Fruit fly (Drosophila melanogaster) whole organism, prepupa: ENCODE measurements around the gene Elp3.

Experiments
- eg ChIP-seq: fragments of 200-800 bp; sonication (Bioruptor generic); IDR thresholded peaks from 3 replicates; pipeline ENCODE4 v1.3.6; 2022; ENCODE audit warnings: missing biosample characterization, missing genetic modification characterization
- fkh ChIP-seq: fragments of 200-800 bp; sonication (Bioruptor generic); optimal IDR thresholded peaks from 3 replicates; lab custom pipeline; 2017; ENCODE audit warnings: missing biosample characterization, mild to moderate bottlenecking, missing genetic modification characterization, moderate library complexity

DNA sequence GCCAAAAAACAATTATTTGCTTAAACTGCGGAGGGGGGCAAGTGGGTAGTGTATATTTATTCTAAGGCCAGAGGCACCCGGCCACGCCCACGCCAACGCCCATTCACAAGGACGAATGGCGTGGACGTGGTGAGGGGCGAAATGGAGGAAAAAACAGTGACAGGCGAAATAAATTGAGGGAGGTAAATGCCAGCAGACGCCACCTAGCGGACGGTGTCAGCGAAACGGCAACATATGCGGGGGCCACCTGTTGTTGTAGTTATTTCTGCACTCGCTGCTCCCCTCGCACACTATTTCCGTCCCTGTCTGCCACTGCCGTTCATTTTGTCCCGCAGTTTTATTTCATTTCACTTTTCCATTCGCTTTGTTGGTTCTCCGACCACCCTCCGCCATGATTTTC, 26.6 kb upstream of the Elp3 start:
- TF ChIP-seq eg (GFP tag; lab: Robert Waterston, UW): no peak
- TF ChIP-seq fkh (GFP tag; lab: Kevin White, UChicago): no peak
